Worm (Caenorhabditis elegans) whole organism, late embryonic: ENCODE measurements around the gene nova-1.
A peak's percentile ranks its signal among the peaks of the same experiment; 100 is the strongest.

Source experiments
- C08G9.2 ChIP-seq: sonication (generic microtip); optimal IDR thresholded peaks from 2 replicates; lab custom pipeline; 2016; ENCODE audit warnings: mild to moderate bottlenecking, missing genetic modification characterization, moderate library complexity, missing compliant biosample characterization
- K02D7.2 ChIP-seq: sonication (generic microtip); optimal IDR thresholded peaks from 2 replicates; lab custom pipeline; 2017; ENCODE audit warnings: mild to moderate bottlenecking, missing genetic modification characterization, missing compliant biosample characterization
- Y22D7AL.16 ChIP-seq: sonication (generic microtip); optimal IDR thresholded peaks from 2 replicates; lab custom pipeline; 2016; ENCODE audit warnings: missing genetic modification characterization, missing compliant biosample characterization
- ahr-1 ChIP-seq: sonication (generic microtip); optimal IDR thresholded peaks from 2 replicates; lab custom pipeline; 2016; ENCODE audit warnings: missing genetic modification characterization, missing compliant biosample characterization
- ceh-18 ChIP-seq: sonication (generic microtip); optimal IDR thresholded peaks from 2 replicates; lab custom pipeline; 2016; ENCODE audit warnings: missing genetic modification characterization, missing compliant biosample characterization
- ceh-19 ChIP-seq: fragments of 200-800 bp; sonication (Bioruptor generic); optimal IDR thresholded peaks from 2 replicates; lab custom pipeline; 2018; ENCODE audit warnings: mild to moderate bottlenecking, missing genetic modification characterization, missing compliant biosample characterization
- ceh-24 ChIP-seq: sonication (generic microtip); optimal IDR thresholded peaks from 2 replicates; lab custom pipeline; 2016; ENCODE audit warnings: mild to moderate bottlenecking, missing genetic modification characterization, missing compliant biosample characterization
- ceh-31 ChIP-seq: sonication (generic microtip); optimal IDR thresholded peaks from 2 replicates; lab custom pipeline; 2016; ENCODE audit warnings: missing genetic modification characterization, missing compliant biosample characterization
- ceh-34 ChIP-seq: sonication (generic microtip); optimal IDR thresholded peaks from 2 replicates; lab custom pipeline; 2016; ENCODE audit warnings: mild to moderate bottlenecking, missing genetic modification characterization, missing compliant biosample characterization
- ceh-48 ChIP-seq: sonication (generic microtip); optimal IDR thresholded peaks from 2 replicates; lab custom pipeline; 2016; ENCODE audit warnings: missing genetic modification characterization, inconsistent platforms, missing compliant biosample characterization
- ceh-9 ChIP-seq: sonication (generic microtip); optimal IDR thresholded peaks from 2 replicates; lab custom pipeline; 2016; ENCODE audit warnings: mild to moderate bottlenecking, missing genetic modification characterization, inconsistent platforms, missing compliant biosample characterization
- che-1 ChIP-seq: sonication (generic microtip); optimal IDR thresholded peaks from 2 replicates; lab custom pipeline; 2016; ENCODE audit warnings: mild to moderate bottlenecking, missing genetic modification characterization, missing compliant biosample characterization
- dmd-4 ChIP-seq: sonication (generic microtip); optimal IDR thresholded peaks from 2 replicates; lab custom pipeline; 2016; ENCODE audit warnings: borderline replicate concordance, missing genetic modification characterization, missing compliant biosample characterization
- dve-1 ChIP-seq: sonication (generic microtip); optimal IDR thresholded peaks from 2 replicates; lab custom pipeline; 2017; ENCODE audit warnings: antibody characterized with exemption, mild to moderate bottlenecking, missing genetic modification characterization, missing compliant biosample characterization
- ets-4 ChIP-seq: sonication (generic microtip); optimal IDR thresholded peaks from 2 replicates; lab custom pipeline; 2016; ENCODE audit warnings: missing genetic modification characterization, missing compliant biosample characterization
- eyg-1 ChIP-seq: sonication (generic microtip); optimal IDR thresholded peaks from 2 replicates; lab custom pipeline; 2016; ENCODE audit warnings: missing genotype, missing genetic modification characterization, missing compliant biosample characterization
- fax-1 ChIP-seq: sonication (generic microtip); optimal IDR thresholded peaks from 2 replicates; lab custom pipeline; 2016; ENCODE audit warnings: missing genotype, missing genetic modification characterization, missing compliant biosample characterization
- fkh-6 ChIP-seq: sonication (generic microtip); optimal IDR thresholded peaks from 2 replicates; lab custom pipeline; 2016; ENCODE audit warnings: missing genetic modification characterization, missing compliant biosample characterization
- gmeb-2 ChIP-seq: sonication (generic microtip); optimal IDR thresholded peaks from 2 replicates; lab custom pipeline; 2016; ENCODE audit warnings: missing genetic modification characterization, inconsistent platforms, missing compliant biosample characterization
- hlh-15 ChIP-seq: sonication (generic microtip); optimal IDR thresholded peaks from 2 replicates; lab custom pipeline; 2016; ENCODE audit warnings: missing genetic modification characterization, missing compliant biosample characterization
- hlh-6 ChIP-seq: sonication (generic microtip); optimal IDR thresholded peaks from 2 replicates; lab custom pipeline; 2016; ENCODE audit warnings: missing genotype, missing genetic modification characterization, missing compliant biosample characterization
- lin-11 ChIP-seq: fragments of 200-800 bp; sonication (Bioruptor generic); optimal IDR thresholded peaks from 2 replicates; lab custom pipeline; 2018; ENCODE audit warnings: mild to moderate bottlenecking, missing genetic modification characterization, missing compliant biosample characterization
- pag-3 ChIP-seq: sonication (generic microtip); optimal IDR thresholded peaks from 2 replicates; lab custom pipeline; 2016; ENCODE audit warnings: missing compliant biosample characterization, missing genetic modification characterization, borderline replicate concordance
- pha-2 ChIP-seq: sonication (generic microtip); optimal IDR thresholded peaks from 2 replicates; lab custom pipeline; 2017; ENCODE audit warnings: mild to moderate bottlenecking, missing genetic modification characterization, missing compliant biosample characterization
- pqm-1 ChIP-seq: sonication (generic microtip); optimal IDR thresholded peaks from 2 replicates; lab custom pipeline; 2016; ENCODE audit warnings: missing genetic modification characterization, missing compliant biosample characterization
- rnt-1 ChIP-seq: sonication (generic microtip); optimal IDR thresholded peaks from 2 replicates; lab custom pipeline; 2016; ENCODE audit warnings: missing genetic modification characterization, missing compliant biosample characterization
- sdc-2 ChIP-seq: sonication (generic microtip); optimal IDR thresholded peaks from 2 replicates; lab custom pipeline; 2016; ENCODE audit warnings: missing genotype, missing genetic modification characterization, missing compliant biosample characterization
- sox-2 ChIP-seq: fragments of 200-800 bp; sonication (Bioruptor generic); IDR thresholded peaks from 2 replicates; pipeline ENCODE4 v1.3.6; 2022; ENCODE audit warnings: missing genetic modification reagents, missing genetic modification characterization, missing compliant biosample characterization
- sox-4 ChIP-seq: sonication (generic microtip); optimal IDR thresholded peaks from 2 replicates; lab custom pipeline; 2017; ENCODE audit warnings: mild to moderate bottlenecking, missing genetic modification characterization, inconsistent platforms, missing compliant biosample characterization
- syd-9 ChIP-seq: sonication (generic microtip); optimal IDR thresholded peaks from 2 replicates; lab custom pipeline; 2016; ENCODE audit warnings: mild to moderate bottlenecking, missing genetic modification characterization, moderate library complexity, missing compliant biosample characterization
- tbx-7 ChIP-seq: sonication (generic microtip); optimal IDR thresholded peaks from 2 replicates; lab custom pipeline; 2016; ENCODE audit warnings: missing genotype, missing genetic modification characterization, missing compliant biosample characterization
- ttx-3 ChIP-seq: sonication (generic microtip); optimal IDR thresholded peaks from 2 replicates; lab custom pipeline; 2016; ENCODE audit warnings: missing genetic modification reagents, missing genetic modification characterization, missing compliant biosample characterization
- unc-55 ChIP-seq: sonication (generic microtip); optimal IDR thresholded peaks from 2 replicates; lab custom pipeline; 2017; ENCODE audit warnings: missing biosample characterization, missing genetic modification reagents, missing genetic modification characterization
- unc-86 ChIP-seq: sonication (generic microtip); optimal IDR thresholded peaks from 2 replicates; lab custom pipeline; 2016; ENCODE audit warnings: missing genetic modification characterization, missing compliant biosample characterization
- zip-5 ChIP-seq: sonication (generic microtip); optimal IDR thresholded peaks from 2 replicates; lab custom pipeline; 2016; ENCODE audit warnings: missing genetic modification characterization, missing compliant biosample characterization
- ztf-16 ChIP-seq: sonication (generic microtip); optimal IDR thresholded peaks from 2 replicates; lab custom pipeline; 2017; ENCODE audit warnings: missing genetic modification characterization, missing compliant biosample characterization

nova-1 gene

ce11 chrV:18081857-18082256, at the start of gene nova-1:
nova-1 (minus strand) TSS chrV:18081957.
- TF ChIP-seq syd-9 = no peak
- no peak for TF ChIP-seq unc-86
- no peak for TF ChIP-seq dmd-4 (tag; lab: Kevin White, UChicago)
- no peak for TF ChIP-seq Y22D7AL.16 (tag; lab: Kevin White, UChicago)
- TF ChIP-seq ceh-48 = no peak
- no peak for TF ChIP-seq sdc-2 (tag; lab: Kevin White, UChicago)
- TF ChIP-seq hlh-6 (tag; lab: Kevin White, UChicago) = no peak
- no peak for TF ChIP-seq tbx-7 (tag; lab: Kevin White, UChicago)
- TF ChIP-seq fax-1 (tag; lab: Kevin White, UChicago) = no peak
- TF ChIP-seq ceh-18 (tag; lab: Kevin White, UChicago) = no peak
- TF ChIP-seq lin-11 = no peak
- TF ChIP-seq rnt-1 (tag; lab: Kevin White, UChicago) = no peak

DNA sequence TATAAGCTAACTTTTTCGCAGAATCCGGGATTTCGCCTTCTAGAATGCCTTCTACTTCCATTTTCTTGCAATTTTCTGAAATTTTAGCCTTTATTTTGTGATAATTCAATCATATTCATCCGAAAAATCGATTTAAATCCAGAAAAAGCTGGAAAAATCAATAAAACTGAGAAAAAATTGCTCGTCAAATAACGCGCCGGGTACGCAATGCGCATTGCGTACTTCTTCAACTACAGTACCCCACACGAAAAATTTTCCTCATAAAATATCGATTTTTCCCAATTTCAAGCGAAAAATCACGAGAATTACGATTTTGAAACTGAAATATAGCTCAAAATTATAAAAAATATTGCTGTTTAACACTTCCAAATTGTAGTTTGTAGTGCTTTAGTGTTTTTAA, 49.3 kb upstream of the nova-1 start, which contains the start of gene Y37H2A.12:
Y37H2A.12 (minus strand) TSS at position 81 of the 400 bp plus-strand sequence.
- TF ChIP-seq fkh-6 (tag; lab: Kevin White, UChicago) = no peak

DNA sequence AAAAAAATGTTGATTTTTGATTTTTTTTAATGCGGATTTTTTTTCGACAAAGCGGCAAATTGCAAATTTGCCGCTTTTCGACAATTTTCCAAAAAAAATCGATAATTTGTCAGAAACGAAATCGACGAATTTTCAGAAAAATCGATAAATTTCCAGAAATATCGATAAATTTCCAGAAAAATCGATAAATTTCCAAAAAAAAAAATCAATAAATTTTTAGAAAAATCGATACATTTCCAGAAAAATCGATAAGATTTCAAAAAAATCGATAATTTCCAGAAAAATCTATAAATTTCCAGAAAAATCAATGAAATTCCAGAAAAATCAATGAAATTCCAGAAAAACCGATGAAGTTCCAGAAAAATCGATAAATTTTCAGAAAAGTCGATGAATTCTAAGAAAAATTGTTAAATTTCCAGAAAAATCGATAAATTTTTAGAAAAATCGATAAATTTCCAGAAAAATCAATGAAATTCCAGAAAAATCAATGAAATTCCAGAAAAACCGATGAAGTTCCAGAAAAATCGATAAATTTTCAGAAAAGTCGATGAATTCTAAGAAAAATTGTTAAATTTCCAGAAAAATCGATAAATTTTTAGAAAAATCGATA, 48.0 kb upstream of the nova-1 start:
- TF ChIP-seq ceh-48 = peak; percentile 55

DNA sequence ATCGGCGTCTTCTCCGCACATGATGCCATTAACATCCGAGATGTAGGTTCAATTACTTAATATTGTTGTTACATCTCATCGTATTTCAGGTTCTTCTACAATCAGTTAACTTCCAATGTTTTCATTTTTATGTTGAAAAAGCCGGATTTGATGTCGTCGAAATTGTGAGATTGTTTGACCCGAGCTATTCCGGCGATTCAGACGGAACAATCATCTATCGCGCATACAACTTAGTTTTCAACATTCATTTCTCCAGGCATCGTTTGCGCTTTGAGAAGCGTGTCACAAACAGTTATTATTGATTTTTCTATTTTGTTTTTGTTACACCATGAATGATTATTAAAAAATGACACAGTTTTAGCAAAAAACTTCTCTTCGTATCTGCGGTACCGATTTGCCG, 46.8 kb upstream of the nova-1 start:
- TF ChIP-seq ahr-1 (tag; lab: Kevin White, UChicago) = no peak
- no peak for TF ChIP-seq sox-4 (tag; lab: Kevin White, UChicago)
- TF ChIP-seq lin-11 = no peak
- TF ChIP-seq ceh-19 (GFP tag; lab: Kevin White, UChicago) = no peak
- TF ChIP-seq unc-86 = no peak
- TF ChIP-seq ceh-9 (tag; lab: Kevin White, UChicago) = no peak
- no peak for TF ChIP-seq sox-2 (GFP tag; lab: Robert Waterston, UW)
- TF ChIP-seq hlh-15 (tag; lab: Kevin White, UChicago) = no peak
- no peak for TF ChIP-seq C08G9.2
- TF ChIP-seq ttx-3 = no peak
- no peak for TF ChIP-seq ceh-24 (tag; lab: Kevin White, UChicago)
- TF ChIP-seq pqm-1 = no peak
- TF ChIP-seq hlh-6 (tag; lab: Kevin White, UChicago) = no peak
- no peak for TF ChIP-seq ceh-31
- no peak for TF ChIP-seq pha-2 (tag; lab: Kevin White, UChicago)
- no peak for TF ChIP-seq ets-4
- no peak for TF ChIP-seq pag-3 (tag; lab: Kevin White, UChicago)
- no peak for TF ChIP-seq ceh-34 (tag; lab: Kevin White, UChicago)
- no peak for TF ChIP-seq eyg-1 (tag; lab: Kevin White, UChicago)
- TF ChIP-seq, all 69 proteins: peak for 0

DNA sequence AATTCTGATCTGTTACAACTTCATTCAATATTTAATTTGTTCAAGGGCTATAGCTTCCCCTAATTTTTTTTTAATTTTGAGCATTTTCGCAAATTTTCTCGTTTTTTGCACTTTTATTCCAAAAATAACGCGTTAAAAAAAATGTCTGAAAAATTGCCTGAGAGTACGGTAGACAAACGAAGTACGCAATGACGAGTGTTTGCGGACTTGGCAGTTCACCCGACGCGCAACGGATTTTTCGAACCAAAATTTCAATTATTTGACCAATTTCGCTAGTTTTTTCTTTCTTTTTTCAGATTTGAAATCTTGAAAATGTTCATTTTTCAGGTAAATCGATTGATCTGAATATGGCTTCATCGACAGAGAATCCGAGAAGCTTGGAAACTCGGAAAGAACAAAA, 45.4 kb upstream of the nova-1 start, which contains the start of gene fbxa-211:
fbxa-211 (plus strand) TSS at position 328 of the 400 bp plus-strand sequence.
- TF ChIP-seq che-1 (tag; lab: Kevin White, UChicago) = no peak
- no peak for TF ChIP-seq ceh-31
- TF ChIP-seq eyg-1 (tag; lab: Kevin White, UChicago) = no peak
- TF ChIP-seq sox-2 (GFP tag; lab: Robert Waterston, UW) = no peak
- no peak for TF ChIP-seq ets-4
- no peak for TF ChIP-seq K02D7.2 (tag; lab: Kevin White, UChicago)
- TF ChIP-seq dve-1 (tag; lab: Kevin White, UChicago) = no peak
- no peak for TF ChIP-seq unc-55 (GFP tag; lab: Kevin White, UChicago)
- TF ChIP-seq gmeb-2 = no peak
- TF ChIP-seq ztf-16 (tag; lab: Kevin White, UChicago) = no peak
- no peak for TF ChIP-seq lin-11
- TF ChIP-seq zip-5 (tag; lab: Kevin White, UChicago) = no peak
- TF ChIP-seq ceh-19 (GFP tag; lab: Kevin White, UChicago) = no peak
- TF ChIP-seq pqm-1 = no peak
